Worm (Caenorhabditis elegans): Measurements from ENCODE around the gene unc-79.

ce11 chrIII:4030839-4031238 lies 35.6 kb upstream of the unc-79 start:
- TF ChIP-seq him-1 (tag; optimal IDR thresholded peaks at IDR 0.05) (no peak), dao-5 (tag; optimal IDR thresholded peaks at IDR 0.05) (no peak)
